Fruit fly (Drosophila melanogaster) whole organism, embryonic: ENCODE results near the gene tobi.

Experiments used
- Atf6 ChIP-seq: fragments of 200-800 bp; sonication (Bioruptor generic); IDR thresholded peaks from 2 replicates; pipeline ENCODE4 v1.3.6; 2022; ENCODE audit warnings: missing biosample characterization, missing genetic modification characterization
- Awh ChIP-seq: fragments of 200-800 bp; sonication (Bioruptor generic); IDR thresholded peaks from 2 replicates; pipeline ENCODE4, ENCODE4 v1.3.6; 2022; ENCODE audit warnings: missing biosample characterization, missing genetic modification characterization
- CG10209 ChIP-seq: fragments of 200-800 bp; sonication (Bioruptor generic); optimal IDR thresholded peaks from 3 replicates; lab custom pipeline; 2017; ENCODE audit warnings: missing biosample characterization, mild to moderate bottlenecking, missing genetic modification characterization, missing genetic modification reagents
- CG1024 ChIP-seq: fragments of 200-800 bp; sonication (Bioruptor generic); IDR thresholded peaks from 2 replicates; pipeline ENCODE4 v1.3.6; 2022; ENCODE audit warnings: missing biosample characterization, missing genetic modification characterization
- CG10267 ChIP-seq: fragments of 200-800 bp; sonication (Bioruptor generic); optimal IDR thresholded peaks from 2 replicates; lab custom pipeline; 2018; ENCODE audit warnings: missing biosample characterization, mild to moderate bottlenecking, missing genetic modification characterization, moderate library complexity
- CG12236 ChIP-seq: fragments of 200-800 bp; sonication (Bioruptor generic); optimal IDR thresholded peaks from 2 replicates; lab custom pipeline; 2016; ENCODE audit warnings: missing biosample characterization, missing genetic modification characterization
- CG16815 ChIP-seq: fragments of 200-800 bp; sonication (Bioruptor generic); optimal IDR thresholded peaks from 3 replicates; lab custom pipeline; 2017; ENCODE audit warnings: missing biosample characterization, mild to moderate bottlenecking, missing genetic modification characterization
- CG1832 ChIP-seq: fragments of 200-800 bp; sonication (Bioruptor generic); optimal IDR thresholded peaks from 2 replicates; lab custom pipeline; 2017; ENCODE audit warnings: missing biosample characterization, mild to moderate bottlenecking, missing genetic modification characterization, inconsistent platforms
- CG2202 ChIP-seq: fragments of 200-800 bp; sonication (Bioruptor generic); optimal IDR thresholded peaks from 2 replicates; lab custom pipeline; 2018; ENCODE audit warnings: missing biosample characterization, mild to moderate bottlenecking, missing genetic modification characterization
- CG2875 ChIP-seq: fragments of 200-800 bp; sonication (Bioruptor generic); optimal IDR thresholded peaks from 2 replicates; lab custom pipeline; 2017; ENCODE audit warnings: missing biosample characterization, mild to moderate bottlenecking, missing genetic modification characterization, missing genetic modification reagents
- CG30020 ChIP-seq: fragments of 200-800 bp; optimal IDR thresholded peaks from 2 replicates; lab custom pipeline; 2019; ENCODE audit warnings: missing biosample characterization, mild to moderate bottlenecking, missing genetic modification characterization, moderate library complexity
- CG31365 ChIP-seq: fragments of 200-800 bp; sonication (Bioruptor generic); optimal IDR thresholded peaks from 2 replicates; lab custom pipeline; 2018; ENCODE audit warnings: missing biosample characterization, mild to moderate bottlenecking, missing genetic modification characterization
- CG34376 ChIP-seq: fragments of 200-800 bp; sonication (Bioruptor generic); optimal IDR thresholded peaks from 2 replicates; lab custom pipeline; 2018; ENCODE audit warnings: missing biosample characterization, mild to moderate bottlenecking, missing genetic modification characterization
- CG4854 ChIP-seq: fragments of 200-800 bp; sonication (Bioruptor generic); optimal IDR thresholded peaks from 2 replicates; lab custom pipeline; 2016; ENCODE audit warnings: missing biosample characterization, missing genetic modification characterization, inconsistent platforms
- CG5953 ChIP-seq: fragments of 200-800 bp; sonication (Bioruptor generic); IDR thresholded peaks from 2 replicates; pipeline ENCODE4 v1.3.6; 2022; ENCODE audit warnings: missing biosample characterization, missing genetic modification characterization
- CG6654 ChIP-seq: fragments of 200-800 bp; sonication (Bioruptor generic); optimal IDR thresholded peaks from 2 replicates; lab custom pipeline; 2017; ENCODE audit warnings: missing biosample characterization, mild to moderate bottlenecking, missing genetic modification characterization
- CG6683 ChIP-seq: fragments of 200-800 bp; sonication (Bioruptor generic); optimal IDR thresholded peaks from 2 replicates; lab custom pipeline; 2017; ENCODE audit warnings: missing biosample characterization, mild to moderate bottlenecking, missing genetic modification characterization, missing genetic modification reagents
- CG8290 ChIP-seq, 3 experiments: fragments of 200-800 bp; sonication (Bioruptor generic); optimal IDR thresholded peaks; 2 replicates each; lab custom pipeline; 2016 to 2019; ENCODE audit warnings: missing biosample characterization in 3 of 3, missing genetic modification characterization in 3 of 3, mild to moderate bottlenecking in 2 of 3, moderate library complexity in 1 of 3
- CG8944 ChIP-seq: fragments of 200-800 bp; sonication (Bioruptor generic); optimal IDR thresholded peaks from 3 replicates; lab custom pipeline; 2016; ENCODE audit warnings: missing biosample characterization, missing genetic modification characterization
- CkIIα-i1 ChIP-seq: fragments of 200-800 bp; sonication (Bioruptor generic); IDR thresholded peaks from 2 replicates; pipeline ENCODE4 v1.3.6; 2022; ENCODE audit warnings: missing biosample characterization, missing genetic modification characterization
- D19B ChIP-seq: fragments of 200-800 bp; sonication (Bioruptor generic); optimal IDR thresholded peaks from 2 replicates; lab custom pipeline; 2017; ENCODE audit warnings: missing biosample characterization, mild to moderate bottlenecking, missing genetic modification characterization
- Dp ChIP-seq: fragments of 200-800 bp; sonication (Bioruptor generic); optimal IDR thresholded peaks from 2 replicates; lab custom pipeline; 2018; ENCODE audit warnings: missing biosample characterization, mild to moderate bottlenecking, missing genetic modification characterization, moderate library complexity
- Hr39 ChIP-seq: fragments of >200 bp; optimal IDR thresholded peaks from 2 replicates; lab custom pipeline; 2017
- MBD-R2 ChIP-seq: fragments of 200-800 bp; sonication (Bioruptor generic); IDR thresholded peaks from 2 replicates; pipeline ENCODE4 v1.3.6; 2022; ENCODE audit warnings: missing biosample characterization, missing genetic modification characterization
- Meics ChIP-seq: fragments of 200-800 bp; sonication (Bioruptor generic); optimal IDR thresholded peaks from 2 replicates; lab custom pipeline; 2017; ENCODE audit warnings: missing biosample characterization, mild to moderate bottlenecking, missing genetic modification characterization
- NK7.1 ChIP-seq: fragments of 200-800 bp; sonication (Bioruptor generic); optimal IDR thresholded peaks from 3 replicates; lab custom pipeline; 2016; ENCODE audit warnings: missing biosample characterization, missing genetic modification characterization
- Nf-YC ChIP-seq: fragments of 200-800 bp; optimal IDR thresholded peaks from 3 replicates; lab custom pipeline; 2019; ENCODE audit warnings: missing biosample characterization, mild to moderate bottlenecking, missing genetic modification characterization, moderate library complexity
- PHDP ChIP-seq: fragments of 200-800 bp; sonication (Bioruptor generic); optimal IDR thresholded peaks from 3 replicates; lab custom pipeline; 2018; ENCODE audit warnings: missing biosample characterization, mild to moderate bottlenecking, missing genetic modification characterization, moderate library complexity
- abd-A ChIP-seq: fragments of 200-800 bp; sonication (Bioruptor generic); optimal IDR thresholded peaks from 3 replicates; lab custom pipeline; 2019; ENCODE audit warnings: missing biosample characterization, mild to moderate bottlenecking, missing genetic modification characterization, moderate library complexity
- ac ChIP-seq: fragments of 200-800 bp; sonication (Bioruptor generic); optimal IDR thresholded peaks from 3 replicates; lab custom pipeline; 2017; ENCODE audit warnings: missing biosample characterization, mild to moderate bottlenecking, missing genetic modification characterization
- ash1 ChIP-seq: fragments of 200-800 bp; sonication (Bioruptor generic); optimal IDR thresholded peaks from 2 replicates; lab custom pipeline; 2018; ENCODE audit warnings: missing biosample characterization, mild to moderate bottlenecking, missing genetic modification characterization
- cg ChIP-seq: fragments of 200-800 bp; sonication (Bioruptor generic); optimal IDR thresholded peaks from 3 replicates; lab custom pipeline; 2019; ENCODE audit warnings: missing biosample characterization, mild to moderate bottlenecking, missing genetic modification characterization, moderate library complexity
- dati ChIP-seq: fragments of 200-800 bp; sonication (Bioruptor generic); IDR thresholded peaks from 2 replicates; pipeline ENCODE4 v1.3.6; 2022; ENCODE audit warnings: missing biosample characterization, missing genetic modification characterization
- disco-r ChIP-seq: fragments of 200-800 bp; sonication (Bioruptor generic); optimal IDR thresholded peaks from 2 replicates; lab custom pipeline; 2016; ENCODE audit warnings: missing biosample characterization, missing genetic modification characterization
- dm ChIP-seq: fragments of 200-800 bp; sonication (Bioruptor generic); optimal IDR thresholded peaks from 3 replicates; lab custom pipeline; 2016; ENCODE audit warnings: missing biosample characterization, missing genetic modification characterization
- gce ChIP-seq: fragments of 200-800 bp; sonication (Bioruptor generic); IDR thresholded peaks from 3 replicates; pipeline ENCODE4 v1.3.6; 2022; ENCODE audit warnings: missing biosample characterization, missing genetic modification characterization
- hth ChIP-seq: fragments of >200 bp; optimal IDR thresholded peaks from 2 replicates; lab custom pipeline; 2017; ENCODE audit warnings: inconsistent platforms
- jing ChIP-seq: fragments of 200-800 bp; sonication (Bioruptor generic); optimal IDR thresholded peaks from 2 replicates; lab custom pipeline; 2018; ENCODE audit warnings: missing biosample characterization, mild to moderate bottlenecking, missing genetic modification characterization
- ken ChIP-seq: fragments of 200-800 bp; sonication (Bioruptor generic); IDR thresholded peaks from 3 replicates; pipeline ENCODE4 v1.3.6; 2022; ENCODE audit warnings: missing biosample characterization, missing genetic modification characterization
- kni ChIP-seq: fragments of 200-800 bp; sonication (Bioruptor generic); optimal IDR thresholded peaks from 3 replicates; lab custom pipeline; 2017; ENCODE audit warnings: mild to moderate bottlenecking, missing biosample characterization, missing genetic modification reagents, missing genetic modification characterization
- mld ChIP-seq: fragments of 200-800 bp; sonication (Bioruptor generic); IDR thresholded peaks from 3 replicates; pipeline ENCODE4 v1.3.6; 2022; ENCODE audit warnings: missing biosample characterization, missing genetic modification characterization; ENCODE audit not compliant: partially characterized antibody
- pan ChIP-seq, 4 experiments: fragments of >200 bp in 3 of 4; fragments of 200-800 bp in 1 of 4; sonication (Bioruptor generic) in 1 of 4; optimal IDR thresholded peaks in 3 of 4; IDR thresholded peaks in 1 of 4; 2 replicates each; pipeline versions ENCODE4 v1.3.6 to Lab custom; 2017 to 2022; ENCODE audit warnings: missing biosample characterization in 2 of 4, missing genetic modification characterization in 2 of 4, mixed read lengths in 1 of 4
- peb ChIP-seq: fragments of 200-800 bp; sonication (Bioruptor generic); IDR thresholded peaks from 2 replicates; pipeline ENCODE4 v1.3.6; 2022; ENCODE audit warnings: missing biosample characterization, missing genetic modification characterization
- pnt ChIP-seq: fragments of 200-800 bp; sonication (Bioruptor generic); optimal IDR thresholded peaks from 3 replicates; lab custom pipeline; 2016; ENCODE audit warnings: missing biosample characterization, missing genetic modification characterization
- pros ChIP-seq: fragments of 200-800 bp; sonication (Bioruptor generic); optimal IDR thresholded peaks from 3 replicates; lab custom pipeline; 2019; ENCODE audit warnings: missing biosample characterization, mild to moderate bottlenecking, missing genetic modification characterization, moderate library complexity
- rib ChIP-seq: fragments of 200-800 bp; sonication (Bioruptor generic); IDR thresholded peaks from 2 replicates; pipeline ENCODE4 v1.3.6; 2022; ENCODE audit warnings: missing biosample characterization, missing genetic modification characterization
- sens ChIP-seq: fragments of 200-800 bp; sonication (Bioruptor generic); peaks from one replicate; lab custom pipeline; 2016; ENCODE audit warnings: missing biosample characterization, missing genetic modification characterization
- tap ChIP-seq: fragments of 200-800 bp; optimal IDR thresholded peaks from 3 replicates; lab custom pipeline; 2019; ENCODE audit warnings: missing biosample characterization, mild to moderate bottlenecking, missing genetic modification characterization, moderate library complexity
- vvl ChIP-seq: fragments of 200-800 bp; sonication (Bioruptor generic); IDR thresholded peaks from 2 replicates; pipeline ENCODE4 v1.3.6; 2022; ENCODE audit warnings: missing biosample characterization, missing genetic modification characterization
- yki ChIP-seq: fragments of >200 bp; optimal IDR thresholded peaks from 3 replicates; lab custom pipeline; 2018

tobi gene

DNA sequence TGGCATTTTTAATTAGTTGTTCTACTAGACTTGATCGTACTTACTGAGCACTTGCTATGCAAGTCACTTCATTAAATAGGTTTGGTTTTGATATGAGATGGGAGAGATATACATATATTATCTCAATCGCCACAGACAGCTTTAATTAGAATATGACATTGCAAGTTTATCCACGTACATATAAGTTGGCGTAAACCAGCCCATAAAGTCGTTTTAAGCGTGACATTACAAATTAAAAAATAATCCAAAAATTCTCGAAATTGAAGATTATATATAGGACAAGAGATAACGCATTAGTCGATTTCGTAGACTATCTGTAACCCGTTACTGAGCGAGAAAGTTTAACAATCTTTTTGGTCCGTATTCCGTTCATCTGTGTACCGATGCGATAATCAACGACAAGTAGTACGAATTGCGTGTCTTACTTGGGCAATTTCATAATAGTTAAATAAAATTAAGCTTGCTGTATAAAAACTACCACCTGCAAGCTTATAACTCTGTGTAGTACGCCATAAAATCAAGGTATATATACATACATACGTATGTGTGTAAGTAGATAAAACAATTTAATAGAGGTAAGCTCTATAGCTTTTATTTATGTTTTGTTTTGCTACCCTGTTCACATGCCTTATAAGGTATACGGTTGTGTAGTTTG is 26.5 kb downstream of the tobi start, which contains the start of gene CG10560 (continued):
- TF ChIP-seq hth (lab: Kevin White, UChicago), result no peak
- no peak for TF ChIP-seq CG30020 (tag; lab: Kevin White, UChicago)
- TF ChIP-seq pnt, result no peak
- peak; percentile 86 for TF ChIP-seq D19B (GFP tag; lab: Kevin White, UChicago)
- peak; percentile 3 for TF ChIP-seq CG34376 (GFP tag; lab: Kevin White, UChicago)
- no peak for TF ChIP-seq CG10267
- no peak for TF ChIP-seq Awh
- TF ChIP-seq CG6683, result no peak
- TF ChIP-seq tap (tag; lab: Kevin White, UChicago), result no peak
- TF ChIP-seq CG12236 (GFP tag; lab: Kevin White, UChicago), result no peak
- no peak for TF ChIP-seq yki (lab: Kevin White, UChicago)
- TF ChIP-seq CG5953 (GFP tag; lab: Robert Waterston, UW), result no peak
- TF ChIP-seq ash1 (GFP tag; lab: Kevin White, UChicago), result no peak
- TF ChIP-seq CG16815, result no peak
- TF ChIP-seq NK7.1 (GFP tag; lab: Kevin White, UChicago), result no peak
- no peak for TF ChIP-seq Hr39 (lab: Kevin White, UChicago)
- no peak for TF ChIP-seq mld (GFP tag; lab: Robert Waterston, UW)
- TF ChIP-seq Nf-YC (tag; lab: Kevin White, UChicago), result no peak
- TF ChIP-seq pros (GFP tag; lab: Kevin White, UChicago), result no peak
- TF ChIP-seq peb (GFP tag; lab: Robert Waterston, UW), result no peak
- no peak for TF ChIP-seq Atf6 (GFP tag; lab: Robert Waterston, UW)
- TF ChIP-seq CG10209, result no peak
- TF ChIP-seq ken (GFP tag; lab: Robert Waterston, UW), result no peak
- TF ChIP-seq jing, result no peak
- no peak for TF ChIP-seq vvl
- TF ChIP-seq gce (GFP tag; lab: Robert Waterston, UW), result no peak
- no peak for TF ChIP-seq abd-A
- TF ChIP-seq cg (GFP tag; lab: Kevin White, UChicago), result no peak
- TF ChIP-seq CG4854 (GFP tag; lab: Kevin White, UChicago), result no peak

DNA sequence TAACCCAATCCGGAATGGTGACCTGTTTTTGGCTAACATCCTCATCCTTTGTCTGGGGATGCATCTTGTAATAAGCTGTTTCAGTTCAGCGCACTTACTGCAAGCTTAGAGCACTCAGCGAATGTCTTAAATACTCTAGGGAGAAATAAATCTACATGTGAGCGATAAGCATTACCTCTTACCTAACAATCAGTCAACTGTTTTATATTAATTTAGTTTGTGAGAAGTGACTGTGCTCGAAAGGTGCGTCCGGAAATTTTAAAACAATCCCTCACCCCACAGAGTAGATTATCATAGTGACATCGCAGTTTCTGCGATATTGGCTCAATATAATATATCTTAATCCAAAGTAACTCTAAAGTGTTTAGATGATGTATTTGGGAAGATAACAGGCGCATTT is 28.7 kb downstream of the tobi start, which contains the start of gene CG10553:
Gene CG10553, minus strand, starts transcription at position 101 of the 400 bp plus-strand sequence.
- TF ChIP-seq dm (GFP tag; lab: Kevin White, UChicago) (no peak), CG6654 (GFP tag; lab: Kevin White, UChicago) (no peak), ac (GFP tag; lab: Kevin White, UChicago) (no peak), CkIIα-i1 (GFP tag; lab: Robert Waterston, UW) (no peak), Dp (GFP tag; lab: Kevin White, UChicago) (no peak), MBD-R2 (GFP tag; lab: Robert Waterston, UW) (no peak)

DNA sequence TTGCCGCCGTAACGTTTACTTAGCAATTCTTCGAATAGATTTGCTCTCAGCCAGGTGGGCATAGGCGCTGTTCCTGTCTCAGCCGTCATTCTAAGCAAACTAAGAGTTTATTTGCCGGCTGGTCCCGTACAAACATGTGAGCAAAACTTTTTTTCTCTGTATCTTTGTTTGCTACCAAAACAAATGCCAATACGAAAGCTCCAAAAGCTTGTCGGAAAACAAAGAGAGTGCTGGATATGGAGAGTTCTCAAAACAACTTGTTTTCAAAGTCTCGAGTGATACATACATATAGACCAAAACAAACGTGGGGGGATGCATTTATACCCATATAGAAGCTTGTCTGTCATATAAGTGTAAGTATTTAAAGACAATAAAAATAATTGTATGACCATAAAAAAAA is 30.7 kb downstream of the tobi start, which contains the start of gene CG10559:
Gene CG10559, minus strand, starts transcription at position 101 of the 400 bp plus-strand sequence.
- TF ChIP-seq CG8944, result no peak
- TF ChIP-seq rib (GFP tag; lab: Robert Waterston, UW), result no peak
- TF ChIP-seq kni, result no peak
- TF ChIP-seq CG2875, result no peak
- TF ChIP-seq PHDP (tag; lab: Kevin White, UChicago), result peak; percentile 1
- TF ChIP-seq sens, result peak; percentile 18
- TF ChIP-seq CG2202, result no peak
- no peak for TF ChIP-seq CG8290 (GFP tag; optimal IDR thresholded peaks at IDR 0.05; lab: Kevin White, UChicago)
- TF ChIP-seq CG8290 (tag; optimal IDR thresholded peaks at IDR 0.05; lab: Kevin White, UChicago), result peak in 1 of 2 experiments; percentile 13
- TF ChIP-seq pan (optimal IDR thresholded peaks at IDR 0.05; lab: Kevin White, UChicago), result no peak
- no peak for TF ChIP-seq pan (GFP tag; optimal IDR thresholded peaks at IDR 0.05 in 1 of 2, IDR thresholded peaks at IDR 0.05 in 1 of 2)
- no peak for TF ChIP-seq dati
- TF ChIP-seq CG1024 (GFP tag; lab: Robert Waterston, UW), result no peak
- TF ChIP-seq CG31365 (tag; lab: Kevin White, UChicago), result no peak
- no peak for TF ChIP-seq disco-r (GFP tag; lab: Kevin White, UChicago)
- no peak for TF ChIP-seq CG1832
- no peak for TF ChIP-seq Meics (GFP tag; lab: Kevin White, UChicago)
